Fruit fly (Drosophila melanogaster) S2 (cell line): ENCODE results near the gene CG15570.

Source experiments
- CG8478 ChIP-seq: fragments of >200 bp; optimal IDR thresholded peaks from 2 replicates; lab custom pipeline; 2018
- CTCF ChIP-seq, 2 experiments: fragments of >200 bp; optimal IDR thresholded peaks; 2 replicates each; lab custom pipeline; 2018

DNA sequence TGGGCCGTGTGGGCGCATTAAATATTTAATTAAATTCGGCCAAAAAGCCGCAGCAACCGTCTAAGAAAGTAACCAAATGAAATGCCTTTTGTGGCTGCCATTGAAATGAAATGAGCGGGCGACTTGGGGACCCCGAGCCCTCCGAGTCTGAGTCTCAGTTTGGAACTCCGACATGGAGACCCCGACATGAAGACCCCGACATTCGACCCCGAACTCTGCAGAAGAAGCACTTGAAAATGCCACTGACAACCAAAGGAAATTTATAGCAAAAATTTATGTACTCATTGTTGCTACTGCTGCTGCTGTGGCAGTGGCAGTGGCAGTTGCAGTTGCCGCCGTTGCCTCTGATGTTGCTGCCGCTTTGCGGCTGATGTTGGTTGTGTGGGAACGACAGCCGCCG, 44.6 kb upstream of the CG15570 start:
- no peak for TF ChIP-seq CG8478 (lab: Kevin White, UChicago)
- TF ChIP-seq CTCF (optimal IDR thresholded peaks at IDR 0.05; lab: Kevin White, UChicago), result no peak
